Fruit fly (Drosophila melanogaster) whole organism: ENCODE data around the gene CG34427.

Source experiments
- CG8478 ChIP-seq: fragments of >200 bp; optimal IDR thresholded peaks from 2 replicates; lab custom pipeline; 2018; ENCODE audit warnings: inconsistent platforms
- Dll ChIP-seq: fragments of >200 bp; optimal IDR thresholded peaks from 2 replicates; lab custom pipeline; 2017
- EcR ChIP-seq, 2 experiments: fragments of >200 bp; optimal IDR thresholded peaks; 2 replicates each; lab custom pipeline; 2017; ENCODE audit warnings: missing biosample characterization in 2 of 2, missing genetic modification characterization in 2 of 2, missing genetic modification reagents in 2 of 2
- pan ChIP-seq: fragments of >200 bp; optimal IDR thresholded peaks from 2 replicates; lab custom pipeline; 2017
- psq ChIP-seq: fragments of >200 bp; optimal IDR thresholded peaks from 2 replicates; lab custom pipeline; 2017
- usp ChIP-seq: fragments of >200 bp; optimal IDR thresholded peaks from 2 replicates; lab custom pipeline; 2017; ENCODE audit warnings: missing biosample characterization, missing genetic modification characterization, mixed read lengths

dm6 chr3L:8767876-8768275 is 36.7 kb upstream of the CG34427 start:
- TF ChIP-seq EcR (GFP tag; optimal IDR thresholded peaks at IDR 0.05; lab: Kevin White, UChicago) (no peak), psq (no peak), usp (GFP tag; lab: Kevin White, UChicago) (no peak), CG8478 (lab: Kevin White, UChicago) (no peak), Dll (no peak), pan (lab: Kevin White, UChicago) (no peak)
